Worm (Caenorhabditis elegans) whole organism, mixed stage, embryonic: ENCODE results near the gene K08D9.4.

Experiments
- M03D4.4 ChIP-seq: sonication (generic microtip); optimal IDR thresholded peaks from 2 replicates; lab custom pipeline; 2017; ENCODE audit warnings: mild to moderate bottlenecking, missing genetic modification characterization, missing compliant biosample characterization
- bed-3 ChIP-seq: fragments of 200-800 bp; sonication (Bioruptor generic); optimal IDR thresholded peaks from 3 replicates; lab custom pipeline; 2018; ENCODE audit warnings: mild to moderate bottlenecking, missing genetic modification characterization, moderate library complexity, missing compliant biosample characterization
- blmp-1 ChIP-seq: fragments of 150-350 bp; optimal IDR thresholded peaks from 2 replicates; lab custom pipeline; 2014; ENCODE audit warnings: missing biosample characterization, missing genetic modification characterization
- ceh-39 ChIP-seq: fragments of 150-350 bp; optimal IDR thresholded peaks from 2 replicates; lab custom pipeline; 2014; ENCODE audit warnings: missing biosample characterization, missing genetic modification characterization
- ceh-43 ChIP-seq: fragments of 200-800 bp; sonication (Bioruptor generic); optimal IDR thresholded peaks from 2 replicates; lab custom pipeline; 2018; ENCODE audit warnings: mild to moderate bottlenecking, missing genetic modification characterization, moderate library complexity, missing compliant biosample characterization
- ceh-83 ChIP-seq: fragments of 200-800 bp; sonication (Bioruptor generic); optimal IDR thresholded peaks from 2 replicates; lab custom pipeline; 2018; ENCODE audit warnings: mild to moderate bottlenecking, missing genetic modification characterization, missing compliant biosample characterization
- ces-1 ChIP-seq: fragments of 150-350 bp; optimal IDR thresholded peaks from 2 replicates; lab custom pipeline; 2014; ENCODE audit warnings: missing biosample characterization, missing genetic modification reagents, missing genetic modification characterization
- cnd-1 ChIP-seq: fragments of 200-800 bp; sonication (Bioruptor generic); optimal IDR thresholded peaks from 2 replicates; lab custom pipeline; 2018; ENCODE audit warnings: mild to moderate bottlenecking, missing genetic modification characterization, missing compliant biosample characterization
- drap-1 ChIP-seq: fragments of 200-800 bp; sonication (Bioruptor generic); optimal IDR thresholded peaks from 3 replicates; lab custom pipeline; 2018; ENCODE audit warnings: mild to moderate bottlenecking, missing genetic modification characterization, missing compliant biosample characterization
- elt-1 ChIP-seq: sonication (generic microtip); optimal IDR thresholded peaks from 2 replicates; lab custom pipeline; 2017; ENCODE audit warnings: missing genetic modification characterization, mild to moderate bottlenecking, missing compliant biosample characterization, antibody characterized with exemption, moderate library complexity, borderline replicate concordance; ENCODE audit not compliant: insufficient read depth
- elt-3 ChIP-seq: fragments of 150-350 bp; optimal IDR thresholded peaks from 2 replicates; lab custom pipeline; 2014; ENCODE audit warnings: missing biosample characterization, missing genetic modification characterization
- ham-2 ChIP-seq: fragments of 200-800 bp; sonication (Bioruptor generic); optimal IDR thresholded peaks from 2 replicates; lab custom pipeline; 2018; ENCODE audit warnings: mild to moderate bottlenecking, missing genetic modification characterization, missing compliant biosample characterization
- hlh-1 ChIP-seq: fragments of 150-350 bp; optimal IDR thresholded peaks from 2 replicates; lab custom pipeline; 2014; ENCODE audit warnings: missing biosample characterization, missing genetic modification reagents, missing genetic modification characterization
- lin-13 ChIP-seq: fragments of 150-350 bp; optimal IDR thresholded peaks from 2 replicates; lab custom pipeline; 2014; ENCODE audit warnings: missing biosample characterization, missing genetic modification characterization
- lin-32 ChIP-seq: fragments of 200-800 bp; sonication (Bioruptor generic); optimal IDR thresholded peaks from 2 replicates; lab custom pipeline; 2018; ENCODE audit warnings: mild to moderate bottlenecking, missing genetic modification characterization, missing compliant biosample characterization
- lsy-2 ChIP-seq: fragments of 150-350 bp; optimal IDR thresholded peaks from 2 replicates; lab custom pipeline; 2014; ENCODE audit warnings: missing biosample characterization, missing genetic modification characterization
- mab-5 ChIP-seq: fragments of 150-350 bp; optimal IDR thresholded peaks from 2 replicates; lab custom pipeline; 2014; ENCODE audit warnings: missing biosample characterization, missing genetic modification characterization
- mep-1 ChIP-seq: fragments of 150-350 bp; optimal IDR thresholded peaks from 2 replicates; lab custom pipeline; 2017; ENCODE audit warnings: missing biosample characterization, missing genetic modification reagents, missing genetic modification characterization, inconsistent platforms
- mls-2 ChIP-seq: sonication (generic microtip); optimal IDR thresholded peaks from 2 replicates; lab custom pipeline; 2016; ENCODE audit warnings: mild to moderate bottlenecking, missing genetic modification characterization, moderate library complexity, missing compliant biosample characterization
- nhr-12 ChIP-seq: fragments of 150-350 bp; optimal IDR thresholded peaks from 2 replicates; lab custom pipeline; 2014; ENCODE audit warnings: missing biosample characterization, missing genetic modification characterization
- nhr-2 ChIP-seq: fragments of 150-350 bp; optimal IDR thresholded peaks from 2 replicates; lab custom pipeline; 2014; ENCODE audit warnings: missing biosample characterization, missing genetic modification characterization
- nhr-28 ChIP-seq: fragments of 150-350 bp; optimal IDR thresholded peaks from 2 replicates; lab custom pipeline; 2014; ENCODE audit warnings: missing biosample characterization, missing genetic modification characterization
- nhr-76 ChIP-seq: sonication (generic microtip); optimal IDR thresholded peaks from 2 replicates; lab custom pipeline; 2017; ENCODE audit warnings: missing biosample characterization, missing genetic modification characterization
- pha-4 ChIP-seq: fragments of 150-350 bp; optimal IDR thresholded peaks from 2 replicates; lab custom pipeline; 2018; ENCODE audit warnings: missing biosample characterization, missing genetic modification reagents, missing genetic modification characterization
- sem-2 ChIP-seq: fragments of 200-800 bp; sonication (Bioruptor generic); optimal IDR thresholded peaks from 2 replicates; lab custom pipeline; 2018; ENCODE audit warnings: mild to moderate bottlenecking, missing genetic modification characterization, missing compliant biosample characterization
- snpc-4 ChIP-seq: fragments of 150-350 bp; optimal IDR thresholded peaks from 2 replicates; lab custom pipeline; 2014; ENCODE audit warnings: missing biosample characterization, missing genetic modification characterization
- sptf-1 ChIP-seq: sonication (generic microtip); optimal IDR thresholded peaks from 2 replicates; lab custom pipeline; 2017; ENCODE audit warnings: mild to moderate bottlenecking, missing genetic modification characterization, moderate library complexity, missing compliant biosample characterization
- tbx-8 ChIP-seq: fragments of 200-800 bp; sonication (Bioruptor generic); optimal IDR thresholded peaks from 2 replicates; lab custom pipeline; 2018; ENCODE audit warnings: mild to moderate bottlenecking, missing genetic modification characterization, moderate library complexity, missing compliant biosample characterization
- unc-39 ChIP-seq: fragments of 150-350 bp; optimal IDR thresholded peaks from 2 replicates; lab custom pipeline; 2014; ENCODE audit warnings: missing biosample characterization, missing genetic modification characterization
- unc-62 ChIP-seq: fragments of 150-350 bp; optimal IDR thresholded peaks from 2 replicates; lab custom pipeline; 2014; ENCODE audit warnings: missing biosample characterization, missing genetic modification reagents, missing genetic modification characterization
- zip-8 ChIP-seq: fragments of 150-350 bp; optimal IDR thresholded peaks from 2 replicates; lab custom pipeline; 2014; ENCODE audit warnings: missing biosample characterization, missing genetic modification characterization
- ztf-11 ChIP-seq: fragments of 150-350 bp; optimal IDR thresholded peaks from 2 replicates; lab custom pipeline; 2014; ENCODE audit warnings: missing biosample characterization, missing genetic modification characterization

K08D9.4 gene

DNA sequence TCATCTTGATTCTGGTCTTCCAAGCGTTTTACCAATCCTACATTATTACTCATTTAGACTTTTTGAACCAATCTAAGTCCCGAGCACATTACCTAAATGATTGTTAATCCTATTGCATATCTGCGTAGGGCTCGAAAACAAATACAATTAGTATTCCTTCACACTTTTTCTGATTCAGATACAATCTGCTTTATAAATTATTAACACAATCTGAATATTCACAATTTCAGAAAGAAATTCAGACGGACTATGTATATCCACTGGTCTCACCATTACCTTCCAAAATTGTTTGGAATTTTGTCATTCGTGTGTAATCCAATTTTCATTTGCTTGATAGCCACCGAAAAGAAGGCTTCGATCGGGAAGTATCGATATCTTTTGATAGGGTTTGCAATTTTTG, 41.0 kb upstream of the K08D9.4 start, which contains the start of gene srj-11:
Gene srj-11 (plus strand): TSS at position 250 of the 400 bp plus-strand sequence.
- TF ChIP-seq ces-1: no peak
- no peak for TF ChIP-seq mab-5 (tag; lab: Kevin White, UChicago)
- TF ChIP-seq drap-1: no peak
- no peak for TF ChIP-seq elt-3 (tag; lab: Kevin White, UChicago)
- no peak for TF ChIP-seq hlh-1
- no peak for TF ChIP-seq nhr-76
- no peak for TF ChIP-seq nhr-28
- TF ChIP-seq sem-2 (GFP tag; lab: Kevin White, UChicago): no peak
- TF ChIP-seq ztf-11 (tag; lab: Kevin White, UChicago): no peak
- no peak for TF ChIP-seq lin-32 (GFP tag; lab: Kevin White, UChicago)
- TF ChIP-seq blmp-1: no peak

DNA sequence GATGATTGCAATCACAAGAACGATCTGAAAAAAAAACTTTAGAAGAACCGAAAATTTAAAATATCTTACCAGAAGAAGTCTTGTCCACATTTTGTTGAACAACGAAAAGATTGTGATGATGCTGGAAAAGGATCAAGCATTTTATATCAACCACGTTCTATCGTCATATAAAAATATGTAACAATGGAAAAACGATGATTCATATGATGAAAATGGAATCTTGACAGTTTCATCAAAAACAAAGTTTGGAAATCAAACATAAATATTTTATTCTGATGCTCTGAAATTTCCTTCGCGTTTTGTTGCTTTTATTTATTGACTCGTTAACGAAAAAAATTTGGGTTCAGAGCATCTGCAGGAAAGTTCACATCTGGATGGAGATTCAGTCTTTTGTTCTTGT, 36.4 kb upstream of the K08D9.4 start, which contains the start of the genes K08D9.9 and str-16:
Gene K08D9.9 (minus strand): TSS at position 101 of the 400 bp plus-strand sequence.
Gene str-16 (plus strand): TSS at position 266 of the 400 bp plus-strand sequence.
- TF ChIP-seq lin-32 (GFP tag; lab: Kevin White, UChicago) (no peak), mls-2 (tag; lab: Kevin White, UChicago) (no peak), lsy-2 (no peak), bed-3 (GFP tag; lab: Kevin White, UChicago) (no peak), nhr-2 (no peak), ceh-39 (no peak), sem-2 (GFP tag; lab: Kevin White, UChicago) (no peak), elt-1 (no peak), mab-5 (tag; lab: Kevin White, UChicago) (no peak), ztf-11 (tag; lab: Kevin White, UChicago) (no peak), nhr-28 (no peak), ces-1 (no peak), elt-3 (tag; lab: Kevin White, UChicago) (no peak), snpc-4 (tag; lab: Kevin White, UChicago) (no peak), blmp-1 (no peak), ham-2 (no peak), nhr-76 (no peak), cnd-1 (tag; lab: Kevin White, UChicago) (no peak), ceh-43 (GFP tag; lab: Kevin White, UChicago) (no peak)

DNA sequence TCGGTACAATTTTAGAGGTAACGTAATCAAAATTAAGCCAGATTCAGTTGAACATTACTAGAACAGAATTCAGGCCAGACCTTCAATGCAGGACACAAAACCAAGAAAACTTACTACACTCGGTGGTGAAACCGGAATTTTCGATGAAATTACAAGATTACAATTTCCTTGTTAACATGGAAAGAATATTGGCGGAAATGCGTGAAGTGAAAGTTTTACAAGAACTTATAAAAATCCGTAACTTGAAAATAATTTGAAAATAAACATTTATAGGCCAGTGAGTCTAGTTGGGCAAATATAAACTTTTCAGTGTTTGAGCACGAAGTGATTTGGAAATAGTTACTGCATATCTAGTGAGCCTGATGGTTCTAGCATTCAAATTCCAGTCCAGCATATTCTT, 34.7 kb upstream of the K08D9.4 start, which contains the start of gene K08D9.6:
Gene K08D9.6 (minus strand): TSS at position 101 of the 400 bp plus-strand sequence.
- no peak for TF ChIP-seq mep-1
- TF ChIP-seq hlh-1: no peak
- TF ChIP-seq tbx-8 (GFP tag; lab: Kevin White, UChicago): no peak
- TF ChIP-seq ces-1: no peak
- TF ChIP-seq lsy-2: no peak
- TF ChIP-seq nhr-76: no peak
- no peak for TF ChIP-seq sem-2 (GFP tag; lab: Kevin White, UChicago)
- no peak for TF ChIP-seq unc-62 (GFP tag; lab: Kevin White, UChicago)
- no peak for TF ChIP-seq drap-1
- TF ChIP-seq elt-3 (tag; lab: Kevin White, UChicago): no peak

DNA sequence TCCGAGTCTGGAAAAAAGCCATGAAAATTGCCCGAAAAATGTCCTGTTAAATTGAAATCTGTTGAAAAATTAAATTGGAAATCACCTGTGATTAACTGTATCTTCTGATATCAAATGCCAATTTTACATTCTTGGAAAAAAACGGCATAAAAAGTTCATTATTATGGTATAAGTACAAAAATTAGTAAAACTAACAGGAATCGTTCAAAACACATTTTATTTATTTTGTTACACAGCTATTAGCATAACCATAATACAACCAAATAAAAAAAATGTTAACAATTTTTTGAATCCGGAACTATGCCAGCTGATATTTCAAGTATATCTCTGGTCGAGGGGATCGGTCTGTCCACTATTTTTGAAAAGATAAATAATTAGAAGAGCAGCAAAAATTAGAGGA, 30.4 kb upstream of the K08D9.4 start, which contains the start of gene K08D9.10:
Gene K08D9.10 (plus strand): TSS at position 301 of the 400 bp plus-strand sequence.
- TF ChIP-seq drap-1 (no peak), blmp-1 (no peak), hlh-1 (no peak), ceh-83 (GFP tag; lab: Kevin White, UChicago) (no peak), elt-1 (no peak), lin-13 (no peak), tbx-8 (GFP tag; lab: Kevin White, UChicago) (no peak), zip-8 (tag; lab: Kevin White, UChicago) (no peak), ces-1 (no peak), snpc-4 (tag; lab: Kevin White, UChicago) (no peak), nhr-28 (no peak), unc-39 (tag; lab: Kevin White, UChicago) (no peak), sptf-1 (tag; lab: Kevin White, UChicago) (no peak), lin-32 (GFP tag; lab: Kevin White, UChicago) (no peak)
- TF ChIP-seq, all 35 proteins: peak for 0

DNA sequence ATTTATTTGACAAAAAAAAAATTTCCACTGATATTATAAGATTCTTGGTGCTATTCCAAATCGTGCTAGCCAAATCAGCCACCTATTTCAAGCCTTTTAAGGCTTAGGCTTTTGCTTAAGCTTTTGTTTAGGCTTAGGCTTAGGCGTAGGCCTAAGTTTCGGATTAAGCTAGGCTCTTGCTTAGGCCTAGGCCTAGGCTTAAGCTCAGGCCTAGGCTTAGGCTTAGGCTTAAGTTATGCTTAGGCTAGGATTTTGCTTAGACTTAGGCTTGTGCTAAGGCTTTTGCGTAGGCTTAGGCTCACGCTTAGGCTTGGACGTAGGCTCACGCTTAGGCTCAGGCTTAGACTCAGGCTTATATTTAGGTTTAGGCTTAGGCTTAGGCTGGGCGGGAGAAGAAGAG, 29.9 kb upstream of the K08D9.4 start:
- TF ChIP-seq ceh-83 (GFP tag; lab: Kevin White, UChicago) (no peak), sptf-1 (tag; lab: Kevin White, UChicago) (no peak), unc-62 (GFP tag; lab: Kevin White, UChicago) (no peak), pha-4 (tag; lab: Kevin White, UChicago) (no peak), blmp-1 (no peak), snpc-4 (tag; lab: Kevin White, UChicago) (no peak), unc-39 (tag; lab: Kevin White, UChicago) (no peak), ztf-11 (tag; lab: Kevin White, UChicago) (no peak), ceh-39 (no peak), lin-32 (GFP tag; lab: Kevin White, UChicago) (no peak), mep-1 (no peak), nhr-2 (no peak), hlh-1 (no peak), nhr-12 (tag; lab: Kevin White, UChicago) (no peak), M03D4.4 (tag; lab: Kevin White, UChicago) (no peak), ces-1 (no peak), mab-5 (tag; lab: Kevin White, UChicago) (no peak)
